Worm (Caenorhabditis elegans) whole organism, young adult: ENCODE results near the gene F09G8.7.

Experiments used
- F39B2.1 ChIP-seq: fragments of 200-800 bp; sonication (Bioruptor generic); IDR thresholded peaks from 2 replicates; pipeline ENCODE4 v1.3.6; 2022; ENCODE audit warnings: missing genetic modification reagents, missing genetic modification characterization, missing compliant biosample characterization
- K11D2.4 ChIP-seq: fragments of 200-800 bp; sonication (Bioruptor generic); IDR thresholded peaks from 2 replicates; pipeline ENCODE4 v1.3.6; 2022; ENCODE audit warnings: missing genetic modification reagents, missing genetic modification characterization, missing compliant biosample characterization
- Y53F4B.3 ChIP-seq: fragments of 200-800 bp; sonication (Bioruptor generic); IDR thresholded peaks from 2 replicates; pipeline ENCODE4 v1.3.6; 2022; ENCODE audit warnings: missing genetic modification reagents, missing genetic modification characterization, missing compliant biosample characterization
- Y56A3A.18 ChIP-seq: fragments of 200-800 bp; sonication (Bioruptor generic); IDR thresholded peaks from 2 replicates; pipeline ENCODE4 v1.3.6; 2022; ENCODE audit warnings: missing genetic modification reagents, missing genetic modification characterization, missing compliant biosample characterization
- Y67H2A.10 ChIP-seq: fragments of 200-800 bp; sonication (Bioruptor generic); conservative IDR thresholded peaks from 2 replicates; pipeline ENCODE4 v1.3.6; 2022; ENCODE audit warnings: missing genetic modification reagents, missing genetic modification characterization, missing compliant biosample characterization
- Y79H2A.3 ChIP-seq: fragments of 200-800 bp; sonication (Bioruptor generic); conservative IDR thresholded peaks from 2 replicates; pipeline ENCODE4 v1.3.6; 2022; ENCODE audit warnings: missing genetic modification reagents, missing genetic modification characterization, missing compliant biosample characterization
- akir-1 ChIP-seq: fragments of 200-800 bp; sonication (Bioruptor generic); optimal IDR thresholded peaks from 2 replicates; lab custom pipeline; 2018; ENCODE audit warnings: mild to moderate bottlenecking, missing genetic modification characterization, moderate library complexity, missing compliant biosample characterization
- aptf-2 ChIP-seq: fragments of 200-800 bp; sonication (Bioruptor generic); conservative IDR thresholded peaks from 2 replicates; pipeline ENCODE4 v1.3.6; 2022; ENCODE audit warnings: missing genetic modification reagents, missing genetic modification characterization, missing compliant biosample characterization
- athp-1 ChIP-seq: sonication (generic microtip); optimal IDR thresholded peaks from 2 replicates; lab custom pipeline; 2017; ENCODE audit warnings: mild to moderate bottlenecking, missing genetic modification characterization, missing compliant biosample characterization
- attf-6 ChIP-seq: fragments of 200-800 bp; sonication (Bioruptor generic); IDR thresholded peaks from 2 replicates; pipeline ENCODE4 v1.3.6; 2022; ENCODE audit warnings: missing genetic modification reagents, missing genetic modification characterization, missing compliant biosample characterization
- bed-2 ChIP-seq: fragments of 200-800 bp; sonication (Bioruptor generic); IDR thresholded peaks from 2 replicates; pipeline ENCODE4 v1.3.6; 2022; ENCODE audit warnings: missing genetic modification reagents, missing genetic modification characterization, missing compliant biosample characterization
- ccch-3 ChIP-seq: fragments of 200-800 bp; sonication (Bioruptor generic); optimal IDR thresholded peaks from 2 replicates; lab custom pipeline; 2018; ENCODE audit warnings: mild to moderate bottlenecking, missing genetic modification characterization, missing compliant biosample characterization
- ceh-27 ChIP-seq: fragments of 200-800 bp; sonication (Bioruptor generic); optimal IDR thresholded peaks from 2 replicates; lab custom pipeline; 2018; ENCODE audit warnings: mild to moderate bottlenecking, missing genetic modification characterization, moderate library complexity, missing compliant biosample characterization
- ceh-40 ChIP-seq: fragments of 200-800 bp; sonication (Bioruptor generic); IDR thresholded peaks from 2 replicates; pipeline ENCODE4 v1.3.6; 2022; ENCODE audit warnings: missing genetic modification characterization, missing compliant biosample characterization
- ceh-79 ChIP-seq: sonication (generic microtip); optimal IDR thresholded peaks from 2 replicates; lab custom pipeline; 2017; ENCODE audit warnings: mild to moderate bottlenecking, missing genetic modification characterization, missing compliant biosample characterization
- dox-1 ChIP-seq: fragments of 200-800 bp; sonication (Bioruptor generic); IDR thresholded peaks from 2 replicates; pipeline ENCODE4 v1.3.6; 2022; ENCODE audit warnings: missing genetic modification reagents, missing genetic modification characterization, missing compliant biosample characterization
- dpff-1 ChIP-seq: sonication (generic microtip); optimal IDR thresholded peaks from 2 replicates; lab custom pipeline; 2017; ENCODE audit warnings: mild to moderate bottlenecking, missing genetic modification characterization, missing compliant biosample characterization
- him-1 ChIP-seq: sonication (generic microtip); optimal IDR thresholded peaks from 2 replicates; lab custom pipeline; 2016; ENCODE audit warnings: missing genotype, missing genetic modification reagents, missing genetic modification characterization, missing compliant biosample characterization
- hlh-12 ChIP-seq: sonication (generic microtip); optimal IDR thresholded peaks from 2 replicates; lab custom pipeline; 2016; ENCODE audit warnings: missing genetic modification characterization, missing compliant biosample characterization
- lir-1 ChIP-seq: fragments of 200-800 bp; sonication (Bioruptor generic); conservative IDR thresholded peaks from 2 replicates; pipeline ENCODE4 v1.3.6; 2022; ENCODE audit warnings: missing genetic modification reagents, missing genetic modification characterization, missing compliant biosample characterization
- lsy-27 ChIP-seq: sonication (generic microtip); optimal IDR thresholded peaks from 2 replicates; lab custom pipeline; 2017; ENCODE audit warnings: missing genetic modification characterization, mild to moderate bottlenecking, missing compliant biosample characterization, antibody characterized with exemption, missing genotype, borderline replicate concordance; ENCODE audit not compliant: insufficient read depth
- madf-10 ChIP-seq: sonication (generic microtip); optimal IDR thresholded peaks from 2 replicates; lab custom pipeline; 2016; ENCODE audit warnings: mild to moderate bottlenecking, missing genetic modification characterization, missing compliant biosample characterization
- madf-8 ChIP-seq: fragments of 200-800 bp; sonication (Bioruptor generic); conservative IDR thresholded peaks from 2 replicates; pipeline ENCODE4 v1.3.6; 2022; ENCODE audit warnings: missing genetic modification reagents, missing genetic modification characterization, missing compliant biosample characterization
- mel-28 ChIP-seq: sonication (generic microtip); optimal IDR thresholded peaks from 2 replicates; lab custom pipeline; 2016; ENCODE audit warnings: borderline replicate concordance, mild to moderate bottlenecking, missing genetic modification characterization, missing compliant biosample characterization
- mes-4 ChIP-seq: sonication (generic microtip); optimal IDR thresholded peaks from 2 replicates; lab custom pipeline; 2016; ENCODE audit warnings: missing genotype, missing genetic modification characterization, missing compliant biosample characterization
- nfya-2 ChIP-seq: fragments of 200-800 bp; sonication (Bioruptor generic); IDR thresholded peaks from 2 replicates; pipeline ENCODE4 v1.3.6; 2022; ENCODE audit warnings: missing genetic modification reagents, missing genetic modification characterization, missing compliant biosample characterization
- nhr-27 ChIP-seq: fragments of 200-800 bp; sonication (Bioruptor generic); optimal IDR thresholded peaks from 2 replicates; lab custom pipeline; 2018; ENCODE audit warnings: mild to moderate bottlenecking, missing genetic modification characterization, moderate library complexity, missing compliant biosample characterization
- nhr-80 ChIP-seq: sonication (generic microtip); optimal IDR thresholded peaks from 2 replicates; lab custom pipeline; 2016; ENCODE audit warnings: missing genetic modification characterization, missing compliant biosample characterization
- nhr-90 ChIP-seq: sonication (generic microtip); optimal IDR thresholded peaks from 2 replicates; lab custom pipeline; 2016; ENCODE audit warnings: missing genotype, mild to moderate bottlenecking, missing genetic modification characterization, missing compliant biosample characterization
- rec-8 ChIP-seq, 2 experiments: sonication (generic microtip); optimal IDR thresholded peaks; 2 replicates each; lab custom pipeline; 2016; ENCODE audit warnings: mild to moderate bottlenecking in 2 of 2, missing genetic modification characterization in 2 of 2, missing genetic modification reagents in 2 of 2, missing genotype in 2 of 2, missing biosample characterization in 1 of 2, missing compliant biosample characterization in 1 of 2, moderate library complexity in 1 of 2
- rpc-1 ChIP-seq, 2 experiments: fragments of 150-350 bp in 1 of 2; sonication (generic microtip) in 1 of 2; optimal IDR thresholded peaks; 2 replicates each; lab custom pipeline; 2014 to 2018; ENCODE audit warnings: missing biosample characterization in 1 of 2, missing genetic modification characterization in 1 of 2, missing genetic modification reagents in 1 of 2, missing genotype in 1 of 2
- sdz-38 ChIP-seq: sonication (generic microtip); optimal IDR thresholded peaks from 2 replicates; lab custom pipeline; 2016; ENCODE audit warnings: missing genotype, missing genetic modification characterization, missing compliant biosample characterization
- sea-2 ChIP-seq: fragments of 200-800 bp; sonication (Bioruptor generic); IDR thresholded peaks from 2 replicates; pipeline ENCODE4 v1.3.6; 2022; ENCODE audit warnings: missing genetic modification characterization, missing compliant biosample characterization
- snpc-4 ChIP-seq, 5 experiments: fragments of 150-350 bp in 1 of 5; sonication (generic microtip) in 4 of 5; optimal IDR thresholded peaks; 2 replicates each; lab custom pipeline; 2014 to 2018; ENCODE audit warnings: missing genetic modification characterization in 5 of 5, missing biosample characterization in 3 of 5, antibody characterized with exemption in 2 of 5, mild to moderate bottlenecking in 2 of 5, missing compliant biosample characterization in 2 of 5, missing genotype in 2 of 5, moderate library complexity in 2 of 5, missing genetic modification reagents in 1 of 5
- somi-1 ChIP-seq: fragments of 200-800 bp; sonication (Bioruptor generic); optimal IDR thresholded peaks from 2 replicates; lab custom pipeline; 2018; ENCODE audit warnings: mild to moderate bottlenecking, missing genetic modification characterization, missing compliant biosample characterization
- sptf-2 ChIP-seq: fragments of 200-800 bp; sonication (Bioruptor generic); optimal IDR thresholded peaks from 2 replicates; lab custom pipeline; 2018; ENCODE audit warnings: mild to moderate bottlenecking, missing genetic modification characterization, missing compliant biosample characterization
- tlf-1 ChIP-seq: fragments of 200-800 bp; sonication (Bioruptor generic); optimal IDR thresholded peaks from 2 replicates; lab custom pipeline; 2018; ENCODE audit warnings: mild to moderate bottlenecking, missing genetic modification characterization, missing compliant biosample characterization
- zfh-2 ChIP-seq: fragments of 200-800 bp; sonication (Bioruptor generic); conservative IDR thresholded peaks from 2 replicates; pipeline ENCODE4 v1.3.6; 2022; ENCODE audit warnings: missing genetic modification reagents, missing genetic modification characterization, missing compliant biosample characterization
- ztf-18 ChIP-seq: sonication (generic microtip); optimal IDR thresholded peaks from 2 replicates; lab custom pipeline; 2016; ENCODE audit warnings: missing genotype, mild to moderate bottlenecking, missing genetic modification characterization, missing compliant biosample characterization
- ztf-22 ChIP-seq: fragments of 200-800 bp; sonication (Bioruptor generic); optimal IDR thresholded peaks from 2 replicates; lab custom pipeline; 2018; ENCODE audit warnings: mild to moderate bottlenecking, missing genetic modification characterization, moderate library complexity, missing compliant biosample characterization
- ztf-28 ChIP-seq: fragments of 200-800 bp; sonication (Bioruptor generic); IDR thresholded peaks from 2 replicates; pipeline ENCODE4 v1.3.6; 2022; ENCODE audit warnings: missing genetic modification reagents, missing genetic modification characterization, missing compliant biosample characterization
- ztf-3 ChIP-seq: fragments of 200-800 bp; sonication (Bioruptor generic); optimal IDR thresholded peaks from 2 replicates; lab custom pipeline; 2018; ENCODE audit warnings: mild to moderate bottlenecking, missing genetic modification characterization, missing compliant biosample characterization

The F09G8.7 gene

DNA sequence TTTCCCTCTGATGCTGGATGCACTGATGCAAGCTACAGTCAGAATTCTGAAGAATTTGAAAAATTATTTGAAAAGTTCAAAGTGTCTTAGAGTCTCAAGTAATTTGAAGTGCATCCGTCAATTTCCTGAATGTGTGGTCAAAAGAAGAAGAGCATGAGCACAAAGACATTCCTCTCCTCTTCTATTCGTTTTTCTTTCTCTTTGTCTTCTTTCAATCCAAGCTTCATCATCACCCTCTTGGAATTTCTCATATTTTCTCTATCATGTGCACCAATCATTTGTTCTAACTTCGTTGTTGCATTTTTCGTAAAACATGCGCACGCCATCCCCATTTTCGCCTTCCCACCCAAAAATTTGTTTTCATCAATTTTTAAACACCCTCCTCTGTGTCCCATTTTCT is 17.8 kb upstream of the F09G8.7 start:
- TF ChIP-seq ceh-27 (peak; percentile 18), Y79H2A.3 (GFP tag; lab: Robert Waterston, UW) (no peak)

ce11 chrIII:8283525-8283924 is 15.4 kb upstream of the F09G8.7 start:
- TF ChIP-seq Y56A3A.18 (GFP tag; lab: Robert Waterston, UW): no peak
- TF ChIP-seq ccch-3 (GFP tag; lab: Kevin White, UChicago): no peak
- TF ChIP-seq mes-4 (tag; lab: Kevin White, UChicago): no peak
- TF ChIP-seq, all 124 proteins: peak for 0

DNA sequence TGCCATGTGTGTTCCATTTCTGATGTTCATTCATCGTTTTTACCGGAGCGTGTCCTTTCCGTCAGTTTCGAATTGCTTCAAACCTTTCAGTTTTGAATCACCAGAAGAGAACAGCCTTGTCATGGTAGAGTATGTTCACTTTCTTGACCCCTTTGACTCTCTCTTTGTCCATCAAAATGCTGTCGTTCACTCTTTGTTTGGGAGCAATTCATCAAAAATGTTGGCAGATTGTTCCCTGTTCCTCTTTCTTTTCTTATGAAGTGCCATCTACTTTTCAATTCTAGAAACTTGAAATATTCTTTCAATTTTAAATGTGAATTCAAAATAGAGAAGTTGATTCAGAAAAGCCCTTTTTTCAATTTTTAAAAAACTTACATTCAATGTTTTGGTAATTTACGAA is 13.2 kb upstream of the F09G8.7 start:
- TF ChIP-seq nhr-90 (tag; lab: Kevin White, UChicago) (no peak), madf-10 (tag; lab: Kevin White, UChicago) (no peak), akir-1 (GFP tag; lab: Kevin White, UChicago) (no peak), nhr-27 (tag; lab: Kevin White, UChicago) (no peak), nfya-2 (GFP tag; lab: Robert Waterston, UW) (no peak), hlh-12 (tag; lab: Kevin White, UChicago) (no peak), sdz-38 (tag; lab: Kevin White, UChicago) (no peak), ceh-27 (no peak), lir-1 (GFP tag; lab: Robert Waterston, UW) (no peak), rec-8 (tag; optimal IDR thresholded peaks at IDR 0.05; lab: Kevin White, UChicago) (no peak), ztf-18 (tag; lab: Kevin White, UChicago) (no peak), tlf-1 (GFP tag; lab: Kevin White, UChicago) (no peak)

DNA sequence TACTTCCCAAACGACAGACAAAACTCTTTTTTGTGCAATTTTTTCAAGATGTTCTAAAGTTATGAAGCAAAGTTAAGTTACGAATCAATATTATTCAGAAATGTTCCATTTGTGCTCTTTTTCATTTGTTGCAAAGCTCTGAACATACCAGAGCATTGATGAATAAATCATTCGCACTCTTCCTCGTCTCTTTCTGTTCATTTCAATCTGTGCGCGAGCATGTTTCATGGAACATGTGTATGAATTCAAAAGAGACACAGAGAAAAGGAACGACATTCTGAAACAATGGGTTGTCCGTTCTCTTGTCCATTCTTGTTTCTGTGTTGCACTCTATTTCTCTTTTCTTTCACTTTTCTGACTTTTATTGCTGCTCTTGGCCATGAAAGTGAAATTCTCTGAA is 12.2 kb upstream of the F09G8.7 start:
- no peak for TF ChIP-seq ceh-40 (GFP tag; lab: Robert Waterston, UW)
- no peak for TF ChIP-seq athp-1
- TF ChIP-seq aptf-2 (GFP tag; lab: Robert Waterston, UW): no peak
- no peak for TF ChIP-seq ceh-79
- no peak for TF ChIP-seq sea-2 (GFP tag; lab: Robert Waterston, UW)
- TF ChIP-seq sptf-2 (GFP tag; lab: Kevin White, UChicago): no peak
- no peak for TF ChIP-seq somi-1 (GFP tag; lab: Kevin White, UChicago)
- TF ChIP-seq ztf-3 (GFP tag; lab: Kevin White, UChicago): no peak
- TF ChIP-seq F39B2.1 (GFP tag; lab: Robert Waterston, UW): no peak
- TF ChIP-seq bed-2 (GFP tag; lab: Robert Waterston, UW): no peak
- no peak for TF ChIP-seq attf-6 (GFP tag; lab: Robert Waterston, UW)
- TF ChIP-seq mel-28: no peak
- TF ChIP-seq nhr-80 (tag; lab: Kevin White, UChicago): no peak
- no peak for TF ChIP-seq dox-1 (GFP tag; lab: Robert Waterston, UW)

DNA sequence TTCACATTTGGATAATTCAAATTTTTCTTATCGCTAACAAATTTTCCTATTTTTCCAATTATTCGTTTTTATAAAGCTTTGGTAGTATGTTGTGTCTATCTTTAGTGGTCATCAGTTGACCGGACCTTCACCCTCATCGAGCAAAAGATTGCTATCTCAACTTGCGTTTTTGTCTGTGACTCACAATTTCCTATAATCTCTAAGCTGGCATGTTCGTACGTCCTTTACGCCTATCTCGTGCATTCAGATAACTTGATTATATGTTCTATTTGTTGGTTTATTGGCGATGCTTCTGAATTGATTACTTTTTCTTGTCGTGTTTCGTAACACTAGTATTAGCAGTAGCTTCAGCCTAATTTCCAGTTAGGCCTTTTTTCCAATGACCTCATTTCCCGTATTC is 11.4 kb upstream of the F09G8.7 start:
- no peak for TF ChIP-seq dpff-1 (tag; lab: Kevin White, UChicago)
- no peak for TF ChIP-seq ztf-28 (GFP tag; lab: Robert Waterston, UW)
- no peak for TF ChIP-seq Y67H2A.10
- TF ChIP-seq tlf-1 (GFP tag; lab: Kevin White, UChicago): no peak
- TF ChIP-seq rpc-1 (optimal IDR thresholded peaks at IDR 0.05; lab: Kevin White, UChicago): no peak
- TF ChIP-seq rpc-1 (tag; optimal IDR thresholded peaks at IDR 0.05; lab: Kevin White, UChicago): no peak
- no peak for TF ChIP-seq zfh-2 (GFP tag; lab: Robert Waterston, UW)
- TF ChIP-seq K11D2.4 (GFP tag; lab: Robert Waterston, UW): no peak
- TF ChIP-seq lsy-27: no peak
- no peak for TF ChIP-seq nhr-27 (tag; lab: Kevin White, UChicago)
- no peak for TF ChIP-seq him-1 (tag; lab: Kevin White, UChicago)
- no peak for TF ChIP-seq snpc-4 (GFP tag; optimal IDR thresholded peaks at IDR 0.05; lab: Kevin White, UChicago)
- TF ChIP-seq snpc-4 (tag; optimal IDR thresholded peaks at IDR 0.05; lab: Kevin White, UChicago): no peak
- TF ChIP-seq ztf-22 (GFP tag; lab: Kevin White, UChicago): no peak
- no peak for TF ChIP-seq ceh-27
- no peak for TF ChIP-seq ccch-3 (GFP tag; lab: Kevin White, UChicago)
- TF ChIP-seq madf-8 (GFP tag; lab: Robert Waterston, UW): no peak
- TF ChIP-seq Y53F4B.3 (GFP tag; lab: Robert Waterston, UW): no peak
